Worm (Caenorhabditis elegans) whole organism, L4 larva: ENCODE data around the gene rpn-5.
A peak's percentile ranks its signal among the peaks of the same experiment; 100 is the strongest.

ENCODE experiments used
- F37D6.2 ChIP-seq: sonication (generic microtip); optimal IDR thresholded peaks from 2 replicates; lab custom pipeline; 2016; ENCODE audit warnings: mild to moderate bottlenecking, missing genetic modification characterization, missing compliant biosample characterization
- F49E8.2 ChIP-seq: sonication (generic microtip); optimal IDR thresholded peaks from 2 replicates; lab custom pipeline; 2016; ENCODE audit warnings: missing compliant biosample characterization, mild to moderate bottlenecking, missing genetic modification characterization, borderline replicate concordance
- T20F7.1 ChIP-seq: fragments of 200-800 bp; sonication (Bioruptor generic); optimal IDR thresholded peaks from 2 replicates; lab custom pipeline; 2018; ENCODE audit warnings: mild to moderate bottlenecking, missing genetic modification characterization, missing compliant biosample characterization
- ZK546.5 ChIP-seq, 2 experiments: sonication (generic microtip); optimal IDR thresholded peaks; 2 replicates each; lab custom pipeline; 2017; ENCODE audit warnings: missing biosample characterization in 2 of 2, missing genetic modification characterization in 2 of 2
- aha-1 ChIP-seq: fragments of 150-350 bp; peaks from one replicate; lab custom pipeline; 2014; ENCODE audit warnings: missing biosample characterization, missing genetic modification characterization
- arid-1 ChIP-seq: fragments of 200-800 bp; sonication (Bioruptor generic); conservative IDR thresholded peaks from 2 replicates; pipeline ENCODE4 v1.3.6; 2022; ENCODE audit warnings: missing genetic modification reagents, missing genetic modification characterization, missing compliant biosample characterization
- ceh-20 ChIP-seq: fragments of 200-800 bp; sonication (Bioruptor generic); IDR thresholded peaks from 2 replicates; pipeline ENCODE4 v1.3.6; 2022; ENCODE audit warnings: missing genetic modification reagents, missing genetic modification characterization, missing compliant biosample characterization
- ceh-32 ChIP-seq: sonication (generic microtip); optimal IDR thresholded peaks from 2 replicates; lab custom pipeline; 2016; ENCODE audit warnings: mild to moderate bottlenecking, missing genetic modification characterization, missing compliant biosample characterization; ENCODE audit not compliant: poor library complexity
- ces-1 ChIP-seq: fragments of 150-350 bp; sonication (generic microtip); optimal IDR thresholded peaks from 4 replicates; lab custom pipeline; 2014; ENCODE audit warnings: missing biosample characterization, missing genetic modification reagents, missing genetic modification characterization
- daf-19 ChIP-seq: fragments of 200-800 bp; sonication (Bioruptor generic); conservative IDR thresholded peaks from 2 replicates; pipeline ENCODE4 v1.3.6; 2022; ENCODE audit warnings: missing genetic modification characterization, missing compliant biosample characterization
- duxl-1 ChIP-seq: sonication (generic microtip); optimal IDR thresholded peaks from 2 replicates; lab custom pipeline; 2016; ENCODE audit warnings: mild to moderate bottlenecking, missing genetic modification characterization, moderate library complexity, missing compliant biosample characterization; ENCODE audit not compliant: poor library complexity
- egl-43 ChIP-seq: fragments of 200-800 bp; sonication (Bioruptor generic); IDR thresholded peaks from 2 replicates; pipeline ENCODE4 v1.3.6; 2022; ENCODE audit warnings: missing genetic modification reagents, missing genetic modification characterization, missing compliant biosample characterization
- fkh-10 ChIP-seq: fragments of 150-350 bp; optimal IDR thresholded peaks from 2 replicates; lab custom pipeline; 2014; ENCODE audit warnings: missing biosample characterization, missing genetic modification reagents, missing genetic modification characterization
- hif-1 ChIP-seq, 2 experiments: sonication (generic microtip); optimal IDR thresholded peaks; 2 replicates each; lab custom pipeline; 2016 to 2017; ENCODE audit warnings: missing compliant biosample characterization in 2 of 2, missing genetic modification characterization in 2 of 2, missing genetic modification reagents in 2 of 2, missing genotype in 2 of 2, mild to moderate bottlenecking in 1 of 2
- hlh-11 ChIP-seq: fragments of 200-800 bp; sonication (Bioruptor generic); optimal IDR thresholded peaks from 2 replicates; lab custom pipeline; 2018; ENCODE audit warnings: mild to moderate bottlenecking, missing genetic modification characterization, missing compliant biosample characterization
- hlh-30 ChIP-seq: sonication (generic microtip); optimal IDR thresholded peaks from 2 replicates; lab custom pipeline; 2017; ENCODE audit warnings: antibody characterized with exemption, mild to moderate bottlenecking, missing genetic modification characterization, missing compliant biosample characterization; ENCODE audit not compliant: insufficient read depth
- hmg-1.1 ChIP-seq: fragments of 200-800 bp; sonication (Bioruptor generic); IDR thresholded peaks from 2 replicates; pipeline ENCODE4 v1.3.6; 2022; ENCODE audit warnings: missing genetic modification reagents, missing genetic modification characterization, missing compliant biosample characterization
- jun-1 ChIP-seq: fragments of 150-350 bp; optimal IDR thresholded peaks from 2 replicates; lab custom pipeline; 2014; ENCODE audit warnings: missing biosample characterization, missing genetic modification reagents, missing genetic modification characterization
- lin-38 ChIP-seq: fragments of 200-800 bp; sonication (Bioruptor generic); IDR thresholded peaks from 2 replicates; pipeline ENCODE4 v1.3.6; 2022; ENCODE audit warnings: missing genetic modification reagents, missing genetic modification characterization, missing compliant biosample characterization
- lin-39 ChIP-seq: fragments of 150-350 bp; optimal IDR thresholded peaks from 2 replicates; lab custom pipeline; 2014; ENCODE audit warnings: missing biosample characterization, missing genetic modification reagents, missing genetic modification characterization
- lsy-2 ChIP-seq, 2 experiments: fragments of 150-350 bp in 1 of 2; sonication (generic microtip) in 1 of 2; optimal IDR thresholded peaks; 2 replicates each; lab custom pipeline; 2014 to 2017; ENCODE audit warnings: missing biosample characterization in 2 of 2, missing genetic modification characterization in 2 of 2
- madf-5 ChIP-seq, 2 experiments: fragments of 200-800 bp; sonication (Bioruptor generic); IDR thresholded peaks; 2 replicates each; pipeline ENCODE4 v1.3.6; 2022; ENCODE audit warnings: missing compliant biosample characterization in 2 of 2, missing genetic modification characterization in 2 of 2
- mdl-1 ChIP-seq, 2 experiments: fragments of 150-350 bp in 1 of 2; sonication (generic microtip) in 1 of 2; optimal IDR thresholded peaks; 2 replicates each; lab custom pipeline; 2014 to 2017; ENCODE audit warnings: missing biosample characterization in 2 of 2, missing genetic modification characterization in 2 of 2
- mdt-29 ChIP-seq: fragments of 200-800 bp; sonication (Bioruptor generic); IDR thresholded peaks from 2 replicates; pipeline ENCODE4 v1.3.6; 2022; ENCODE audit warnings: missing genetic modification reagents, missing genetic modification characterization, missing compliant biosample characterization
- mes-2 ChIP-seq: sonication (generic microtip); optimal IDR thresholded peaks from 2 replicates; lab custom pipeline; 2016; ENCODE audit warnings: missing genotype, mild to moderate bottlenecking, missing genetic modification characterization, missing compliant biosample characterization; ENCODE audit not compliant: poor library complexity, severe bottlenecking
- mxl-2 ChIP-seq: fragments of 200-800 bp; sonication (Bioruptor generic); conservative IDR thresholded peaks from 2 replicates; pipeline ENCODE4 v1.3.6; 2022; ENCODE audit warnings: missing genetic modification reagents, missing genetic modification characterization, missing compliant biosample characterization
- mxl-3 ChIP-seq: fragments of 200-800 bp; sonication (Bioruptor generic); optimal IDR thresholded peaks from 2 replicates; lab custom pipeline; 2018; ENCODE audit warnings: mild to moderate bottlenecking, missing genetic modification characterization, missing compliant biosample characterization
- nhr-10 ChIP-seq: fragments of 150-350 bp; optimal IDR thresholded peaks from 2 replicates; lab custom pipeline; 2014; ENCODE audit warnings: missing biosample characterization, missing genetic modification characterization
- nhr-11 ChIP-seq: fragments of 150-350 bp; optimal IDR thresholded peaks from 2 replicates; lab custom pipeline; 2014; ENCODE audit warnings: missing biosample characterization, missing genetic modification characterization
- nhr-28 ChIP-seq: fragments of 150-350 bp; optimal IDR thresholded peaks from 2 replicates; lab custom pipeline; 2014; ENCODE audit warnings: missing biosample characterization, missing genetic modification characterization
- nhr-48 ChIP-seq: sonication (generic microtip); optimal IDR thresholded peaks from 2 replicates; lab custom pipeline; 2016; ENCODE audit warnings: mild to moderate bottlenecking, missing genetic modification characterization, missing compliant biosample characterization
- pha-4 ChIP-seq, 2 experiments: fragments of 150-350 bp in 1 of 2; fragments of 200-800 bp in 1 of 2; sonication (Bioruptor generic) in 1 of 2; IDR thresholded peaks in 1 of 2; optimal IDR thresholded peaks in 1 of 2; 2 replicates each; pipeline versions ENCODE4 v1.3.6 to Lab custom; 2014 to 2022; ENCODE audit warnings: missing genetic modification characterization in 2 of 2, missing genetic modification reagents in 2 of 2, missing biosample characterization in 1 of 2, missing compliant biosample characterization in 1 of 2
- php-3 ChIP-seq: fragments of 200-800 bp; sonication (Bioruptor generic); IDR thresholded peaks from 2 replicates; pipeline ENCODE4 v1.3.6; 2022; ENCODE audit warnings: missing genetic modification reagents, missing genetic modification characterization, missing compliant biosample characterization
- pqm-1 ChIP-seq: sonication (generic microtip); optimal IDR thresholded peaks from 2 replicates; lab custom pipeline; 2017; ENCODE audit warnings: missing biosample characterization, missing genetic modification characterization
- rbr-2 ChIP-seq: sonication (generic microtip); optimal IDR thresholded peaks from 2 replicates; lab custom pipeline; 2016; ENCODE audit warnings: missing genotype, missing genetic modification characterization, missing compliant biosample characterization
- saeg-2 ChIP-seq: fragments of 200-800 bp; sonication (Bioruptor generic); IDR thresholded peaks from 2 replicates; pipeline ENCODE4 v1.3.6; 2022; ENCODE audit warnings: missing genetic modification reagents, missing genetic modification characterization, missing compliant biosample characterization
- set-16 ChIP-seq: fragments of 200-800 bp; sonication (Bioruptor generic); IDR thresholded peaks from 2 replicates; pipeline ENCODE4 v1.3.6; 2022; ENCODE audit warnings: missing genetic modification reagents, missing genetic modification characterization, missing compliant biosample characterization
- snpc-1.2 ChIP-seq: fragments of 200-800 bp; sonication (Bioruptor generic); IDR thresholded peaks from 2 replicates; pipeline ENCODE4 v1.3.6; 2022; ENCODE audit warnings: missing genetic modification reagents, missing genetic modification characterization, missing compliant biosample characterization
- spr-1 ChIP-seq: sonication (generic microtip); optimal IDR thresholded peaks from 2 replicates; lab custom pipeline; 2016; ENCODE audit warnings: mild to moderate bottlenecking, missing genetic modification characterization, missing compliant biosample characterization
- spr-3 ChIP-seq: fragments of 200-800 bp; sonication (Bioruptor generic); optimal IDR thresholded peaks from 2 replicates; lab custom pipeline; 2018; ENCODE audit warnings: mild to moderate bottlenecking, missing genetic modification characterization, missing compliant biosample characterization
- tag-97 ChIP-seq: fragments of 200-800 bp; sonication (Bioruptor generic); IDR thresholded peaks from 2 replicates; pipeline ENCODE4 v1.3.6; 2022; ENCODE audit warnings: missing genetic modification characterization, missing compliant biosample characterization
- tra-1 ChIP-seq: fragments of 200-800 bp; sonication (Bioruptor generic); IDR thresholded peaks from 2 replicates; pipeline ENCODE4 v1.3.6; 2022; ENCODE audit warnings: missing genetic modification reagents, missing genetic modification characterization, missing compliant biosample characterization
- unc-62 ChIP-seq, 3 experiments: fragments of 150-350 bp in 1 of 3; sonication (generic microtip); optimal IDR thresholded peaks in 2 of 3; peaks in 1 of 3; 1 replicate in 1 of 3; 2 replicates in 2 of 3; lab custom pipeline; 2014 to 2017; ENCODE audit warnings: missing biosample characterization in 3 of 3, missing genetic modification characterization in 3 of 3, missing genetic modification reagents in 3 of 3, missing genotype in 1 of 3
- vab-7 ChIP-seq: fragments of 200-800 bp; sonication (Bioruptor generic); IDR thresholded peaks from 2 replicates; pipeline ENCODE4 v1.3.6; 2022; ENCODE audit warnings: missing genetic modification reagents, missing genetic modification characterization, missing compliant biosample characterization
- zip-2 ChIP-seq: fragments of 150-350 bp; optimal IDR thresholded peaks from 2 replicates; lab custom pipeline; 2014; ENCODE audit warnings: missing biosample characterization, missing genetic modification characterization
- ztf-7 ChIP-seq: fragments of 150-350 bp; optimal IDR thresholded peaks from 2 replicates; lab custom pipeline; 2014; ENCODE audit warnings: missing biosample characterization, missing genetic modification characterization

Gene rpn-5

ce11 chrII:4741527-4742187 is 43.4 kb upstream of the rpn-5 start, which contains the start of gene acs-11 (continued):
- peak; percentile 12 for TF ChIP-seq duxl-1 (tag; lab: Kevin White, UChicago)
- no peak for TF ChIP-seq arid-1
- no peak for TF ChIP-seq vab-7 (GFP tag; lab: Robert Waterston, UW)
- TF ChIP-seq ces-1, result no peak
- TF ChIP-seq egl-43, result no peak
- TF ChIP-seq ceh-32 (tag; lab: Kevin White, UChicago), result no peak
- no peak for TF ChIP-seq zip-2 (tag; lab: Kevin White, UChicago)
- no peak for TF ChIP-seq mxl-2 (GFP tag; lab: Robert Waterston, UW)
- no peak for TF ChIP-seq madf-5 (GFP tag; IDR thresholded peaks at IDR 0.05; lab: Robert Waterston, UW)
- no peak for TF ChIP-seq lin-39 (tag; lab: Kevin White, UChicago)
- peak; percentile 49 for TF ChIP-seq aha-1 (tag; lab: Kevin White, UChicago)
- TF ChIP-seq mdt-29, result no peak
- TF ChIP-seq nhr-10, result no peak
- peak; percentile 61 for TF ChIP-seq hlh-30 (tag; lab: Kevin White, UChicago)
- no peak for TF ChIP-seq T20F7.1
- no peak for TF ChIP-seq fkh-10
- peak; percentile 18 for TF ChIP-seq pqm-1 (tag; lab: Kevin White, UChicago)
- no peak for TF ChIP-seq snpc-1.2 (GFP tag; lab: Robert Waterston, UW)
- no peak for TF ChIP-seq spr-3 (GFP tag; lab: Kevin White, UChicago)
- TF ChIP-seq pha-4 (GFP tag; IDR thresholded peaks at IDR 0.05; lab: Robert Waterston, UW), result no peak
- no peak for TF ChIP-seq pha-4 (tag; optimal IDR thresholded peaks at IDR 0.05; lab: Kevin White, UChicago)
- no peak for TF ChIP-seq php-3 (GFP tag; lab: Robert Waterston, UW)
- no peak for TF ChIP-seq mxl-3
- TF ChIP-seq, all 104 proteins: peak for 12

ce11 chrII:4739984-4740462 is 41.8 kb upstream of the rpn-5 start, which contains the start of gene eas-1:
eas-1 (plus strand) TSS chrII:4740412.
- peak in 1 of 2 experiments; percentile 87 for TF ChIP-seq unc-62 (GFP tag; optimal IDR thresholded peaks at IDR 0.05 in 1 of 2; lab: Kevin White, UChicago)
- TF ChIP-seq unc-62 (tag; optimal IDR thresholded peaks at IDR 0.05; lab: Kevin White, UChicago), result no peak
- 0 out of 2 replicates have a peak, but pooled peaks have one; percentile 45 for TF ChIP-seq mxl-2 (GFP tag; lab: Robert Waterston, UW)
- peak; percentile 28 for TF ChIP-seq spr-1 (tag; lab: Kevin White, UChicago)
- peak in 1 of 2 experiments; percentile 86 for TF ChIP-seq lsy-2 (tag; optimal IDR thresholded peaks at IDR 0.05; lab: Kevin White, UChicago)
- TF ChIP-seq hif-1 (tag; optimal IDR thresholded peaks at IDR 0.05; lab: Kevin White, UChicago), result peak in 1 of 2 experiments; percentile 92
- peak; percentile 80 for TF ChIP-seq lin-38 (GFP tag; lab: Robert Waterston, UW)
- no peak for TF ChIP-seq set-16 (GFP tag; lab: Robert Waterston, UW)
- TF ChIP-seq mes-2, result peak; percentile 99
- peak; percentile 71 for TF ChIP-seq hlh-11 (tag; lab: Kevin White, UChicago)
- no peak for TF ChIP-seq ZK546.5 (tag; optimal IDR thresholded peaks at IDR 0.05; lab: Kevin White, UChicago)
- TF ChIP-seq F37D6.2 (tag; lab: Kevin White, UChicago), result peak; percentile 14
- TF ChIP-seq rbr-2 (tag; lab: Kevin White, UChicago), result peak; percentile 56
- peak; percentile 8 for TF ChIP-seq ztf-7 (tag; lab: Kevin White, UChicago)
- no peak for TF ChIP-seq arid-1
- TF ChIP-seq nhr-48 (tag; lab: Kevin White, UChicago), result peak; percentile 54
- TF ChIP-seq lin-39 (tag; lab: Kevin White, UChicago), result no peak
- TF ChIP-seq T20F7.1, result peak; percentile 63
- TF ChIP-seq saeg-2 (GFP tag; lab: Robert Waterston, UW), result no peak
- peak; percentile 54; the same call in 1 of the 2 replicates for TF ChIP-seq tra-1
- TF ChIP-seq pqm-1 (tag; lab: Kevin White, UChicago), result no peak
- TF ChIP-seq tag-97 (GFP tag; lab: Robert Waterston, UW), result 0 out of 2 replicates have a peak, but pooled peaks have one; percentile 79
- TF ChIP-seq mxl-3, result peak; percentile 96
- TF ChIP-seq hmg-1.1, result peak; percentile 66
- TF ChIP-seq egl-43, result no peak
- TF ChIP-seq daf-19 (GFP tag; lab: Robert Waterston, UW), result no peak
- TF ChIP-seq F49E8.2, result no peak
- peak; percentile 12 for TF ChIP-seq nhr-11
- TF ChIP-seq mdl-1 (tag; optimal IDR thresholded peaks at IDR 0.05; lab: Kevin White, UChicago), result peak; percentile 82 to 95
- TF ChIP-seq nhr-28, result peak; percentile 45
- TF ChIP-seq ceh-20 (GFP tag; lab: Robert Waterston, UW), result 0 out of 2 replicates have a peak, but pooled peaks have one; percentile 30
- no peak for TF ChIP-seq jun-1
